Worm (Caenorhabditis elegans): ENCODE measurements around the gene sra-9.

sra-9 gene

DNA sequence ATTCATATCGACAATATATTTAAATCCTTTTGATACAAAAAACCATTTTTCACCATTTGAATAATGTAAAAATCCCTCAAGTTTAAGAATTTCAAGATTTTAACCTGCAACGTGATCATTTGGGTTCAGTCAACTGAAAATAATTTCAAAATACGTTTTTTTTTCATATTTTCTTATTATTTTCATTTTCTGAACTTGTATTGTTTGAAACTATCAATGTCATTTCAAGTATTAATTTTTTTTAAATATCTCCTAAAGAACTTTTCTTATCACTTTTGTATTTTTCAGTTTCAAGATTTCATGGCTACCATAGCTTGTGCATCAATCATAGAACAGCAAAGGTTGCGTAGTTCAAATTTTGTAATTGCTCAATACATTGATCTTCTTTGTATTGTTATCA lies at the start of gene sra-9:
TSS of gene sra-9 (plus strand) at position 301 of the 400 bp plus-strand sequence.
- TF ChIP-seq nhr-10 (tag; optimal IDR thresholded peaks at IDR 0.05) (no peak), mab-5 (tag; optimal IDR thresholded peaks at IDR 0.05) (no peak), fos-1 (tag; optimal IDR thresholded peaks at IDR 0.05) (no peak), egl-27 (tag; optimal IDR thresholded peaks at IDR 0.05) (no peak), ceh-16 (tag; optimal IDR thresholded peaks at IDR 0.05) (no peak), crh-2 (tag; optimal IDR thresholded peaks at IDR 0.05) (no peak), peb-1 (tag; optimal IDR thresholded peaks at IDR 0.05) (no peak), ZK546.5 (tag; optimal IDR thresholded peaks at IDR 0.05) (no peak), mdl-1 (tag; optimal IDR thresholded peaks at IDR 0.05) (no peak), aly-2 (tag; optimal IDR thresholded peaks at IDR 0.05) (no peak), skn-1 (tag; optimal IDR thresholded peaks at IDR 0.05) (no peak), lin-39 (tag; optimal IDR thresholded peaks at IDR 0.05) (no peak), nhr-129 (tag; optimal IDR thresholded peaks at IDR 0.05) (no peak), nhr-12 (tag; optimal IDR thresholded peaks at IDR 0.05) (no peak), unc-55 (GFP tag; optimal IDR thresholded peaks at IDR 0.05) (no peak), elt-3 (tag; optimal IDR thresholded peaks at IDR 0.05) (no peak), nhr-21 (tag; optimal IDR thresholded peaks at IDR 0.05) (no peak), nhr-11 (tag; optimal IDR thresholded peaks at IDR 0.05) (no peak), sem-4 (tag; optimal IDR thresholded peaks at IDR 0.05) (no peak), ztf-11 (tag; optimal IDR thresholded peaks at IDR 0.05) (no peak)

DNA sequence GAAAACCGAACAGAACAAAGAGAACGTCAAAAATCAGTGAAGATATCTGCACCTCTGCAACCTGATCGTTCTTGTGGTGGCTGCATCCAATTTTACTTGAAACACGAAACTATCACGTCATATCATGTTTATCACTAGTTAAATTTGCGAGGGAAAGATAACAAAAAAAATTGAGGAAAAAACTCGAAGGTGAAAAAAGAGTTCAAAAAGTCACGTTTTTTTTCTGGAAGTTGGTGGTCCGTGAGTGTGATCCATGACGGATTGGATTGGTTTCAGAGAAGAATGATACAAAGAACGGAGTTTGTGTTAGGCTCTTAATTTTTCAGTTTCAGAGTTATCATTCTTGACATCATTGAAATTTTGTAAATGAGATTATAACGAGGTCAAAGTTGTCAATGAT lies 49.6 kb upstream of the sra-9 start:
- TF ChIP-seq ama-1 (optimal IDR thresholded peaks at IDR 0.05) (no peak), F13H6.1 (tag; optimal IDR thresholded peaks at IDR 0.05) (no peak), sma-9 (GFP tag; optimal IDR thresholded peaks at IDR 0.05) (no peak), sma-9 (tag; optimal IDR thresholded peaks at IDR 0.05) (no peak), snpc-4 (tag; optimal IDR thresholded peaks at IDR 0.05) (no peak), lsy-2 (tag; optimal IDR thresholded peaks at IDR 0.05) (no peak)

DNA sequence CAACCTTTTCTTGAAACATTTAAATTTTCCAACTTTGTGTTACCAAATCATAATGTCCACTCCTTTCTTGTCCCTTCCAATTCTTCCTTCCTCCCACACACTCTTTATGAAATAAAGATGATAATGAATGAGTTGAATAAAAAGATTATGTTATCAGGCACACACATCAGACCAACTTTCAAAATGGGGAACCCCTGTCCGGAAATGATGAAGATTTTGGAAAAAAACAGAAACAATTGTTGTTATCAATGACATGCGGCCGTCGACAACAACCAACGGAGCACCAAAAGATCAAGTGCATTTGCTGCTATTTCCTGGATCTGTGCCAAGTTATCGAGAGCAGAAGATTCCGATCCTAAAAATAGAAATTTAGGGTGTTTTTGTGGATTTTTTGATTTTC lies 48.8 kb upstream of the sra-9 start:
- TF ChIP-seq ceh-16 (tag; optimal IDR thresholded peaks at IDR 0.05) (no peak), sma-9 (GFP tag; optimal IDR thresholded peaks at IDR 0.05) (peak; percentile 28), sma-9 (tag; optimal IDR thresholded peaks at IDR 0.05) (no peak), snpc-4 (tag; optimal IDR thresholded peaks at IDR 0.05) (no peak), skn-1 (tag; optimal IDR thresholded peaks at IDR 0.05) (no peak), fos-1 (tag; optimal IDR thresholded peaks at IDR 0.05) (peak; percentile 67), nhr-237 (tag; optimal IDR thresholded peaks at IDR 0.05) (no peak)

DNA sequence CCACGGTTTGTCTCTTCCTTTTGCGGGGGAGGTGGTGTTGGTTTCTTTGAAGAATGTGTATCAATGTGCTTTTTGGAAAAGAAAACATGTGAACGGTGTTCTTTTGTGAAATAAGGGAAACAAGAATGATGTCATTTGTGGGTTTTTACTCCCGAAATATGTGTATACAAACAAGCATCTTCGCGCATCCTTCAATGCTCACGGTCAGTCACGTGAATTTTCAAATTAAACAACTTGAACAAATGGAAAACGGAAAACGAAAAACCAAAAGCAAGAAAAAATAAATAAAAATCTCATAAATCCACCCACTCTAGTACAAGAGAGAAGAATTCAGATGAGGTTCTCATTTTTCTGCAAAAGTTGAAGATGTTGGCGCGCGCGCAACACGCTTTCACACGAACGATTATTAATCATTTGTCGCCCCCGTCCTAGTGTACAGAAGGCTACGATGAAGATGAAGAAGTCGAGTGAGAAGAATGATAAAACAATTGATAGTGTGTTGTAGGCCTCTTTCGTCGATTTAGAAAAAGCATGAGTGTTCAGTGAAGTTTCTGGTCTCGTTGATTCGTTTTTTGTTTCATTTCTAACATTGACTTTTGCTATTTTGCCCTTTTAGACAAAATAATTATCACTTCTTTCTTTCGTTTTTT lies 46.9 kb upstream of the sra-9 start:
- TF ChIP-seq sma-9 (GFP tag; optimal IDR thresholded peaks at IDR 0.05) (peak; percentile 6), sma-9 (tag; optimal IDR thresholded peaks at IDR 0.05) (no peak), nhr-21 (tag; optimal IDR thresholded peaks at IDR 0.05) (peak; percentile 37), zag-1 (tag; optimal IDR thresholded peaks at IDR 0.05) (no peak), fos-1 (tag; optimal IDR thresholded peaks at IDR 0.05) (peak; percentile 7)

DNA sequence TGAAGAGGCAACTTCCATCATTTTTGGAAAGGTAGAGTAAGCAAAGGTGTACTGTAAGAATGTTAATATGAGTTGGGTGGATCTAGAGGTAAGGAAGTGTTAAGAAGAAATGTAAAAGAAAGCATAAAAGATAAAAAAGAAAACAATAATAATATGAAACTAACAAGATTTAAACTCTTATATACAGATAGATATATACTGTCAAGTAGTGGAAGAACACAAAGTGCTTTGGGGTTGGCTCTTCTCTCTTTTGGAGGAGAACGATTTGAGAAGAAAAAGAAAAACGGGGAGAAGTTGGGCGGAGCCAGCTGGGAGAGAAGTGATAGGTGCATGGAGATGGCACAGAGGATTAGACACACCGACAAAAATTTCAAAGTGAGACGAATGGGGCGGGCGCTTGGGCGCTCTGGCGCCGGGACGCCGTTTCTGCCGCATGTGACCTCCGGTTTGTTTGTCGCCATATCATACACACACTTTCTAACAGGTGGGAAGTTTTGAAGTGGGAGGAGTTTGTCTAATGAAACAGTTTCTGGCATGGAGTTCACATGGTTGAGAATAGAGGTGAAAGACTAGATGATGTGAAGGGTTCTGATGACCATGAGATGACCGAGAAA lies 44.7 kb upstream of the sra-9 start, which contains the start of gene T19H5.4:
TSS of gene T19H5.4 (minus strand) at position 51 of the 614 bp plus-strand sequence.
- TF ChIP-seq ama-1 (optimal IDR thresholded peaks at IDR 0.05) (no peak), crh-2 (tag; optimal IDR thresholded peaks at IDR 0.05) (no peak), unc-62 (GFP tag; optimal IDR thresholded peaks at IDR 0.05) (no peak), ceh-16 (tag; optimal IDR thresholded peaks at IDR 0.05) (no peak), sma-9 (GFP tag; optimal IDR thresholded peaks at IDR 0.05) (peak; percentile 93), sma-9 (tag; optimal IDR thresholded peaks at IDR 0.05) (no peak), egl-27 (tag; optimal IDR thresholded peaks at IDR 0.05) (peak; percentile 65), aly-2 (tag; optimal IDR thresholded peaks at IDR 0.05) (no peak), lin-39 (tag; optimal IDR thresholded peaks at IDR 0.05) (no peak), unc-39 (tag; optimal IDR thresholded peaks at IDR 0.05) (no peak), elt-3 (tag; optimal IDR thresholded peaks at IDR 0.05) (no peak), peb-1 (tag; optimal IDR thresholded peaks at IDR 0.05) (no peak), nhr-129 (tag; optimal IDR thresholded peaks at IDR 0.05) (peak; percentile 18), fos-1 (tag; optimal IDR thresholded peaks at IDR 0.05) (peak; percentile 64), nhr-21 (tag; optimal IDR thresholded peaks at IDR 0.05) (peak; percentile 64), gmeb-1 (tag; optimal IDR thresholded peaks at IDR 0.05) (peak; percentile 42), dmd-4 (tag; optimal IDR thresholded peaks at IDR 0.05) (no peak), lin-13 (GFP tag; optimal IDR thresholded peaks at IDR 0.05) (no peak), lsy-2 (tag; optimal IDR thresholded peaks at IDR 0.05) (peak in 1 of 2 experiments; percentile 30), nhr-23 (tag; optimal IDR thresholded peaks at IDR 0.05) (no peak), nhr-6 (tag; optimal IDR thresholded peaks at IDR 0.05) (no peak), ztf-4 (tag; optimal IDR thresholded peaks at IDR 0.05) (peak; percentile 24), lin-11 (tag; optimal IDR thresholded peaks at IDR 0.05) (peak; percentile 29), alr-1 (tag; optimal IDR thresholded peaks at IDR 0.05) (no peak), elt-1 (tag; optimal IDR thresholded peaks at IDR 0.05) (no peak), ZK546.5 (tag; optimal IDR thresholded peaks at IDR 0.05) (no peak), Y55F3AM.14 (GFP tag; optimal IDR thresholded peaks at IDR 0.05) (peak; percentile 6), zag-1 (tag; optimal IDR thresholded peaks at IDR 0.05) (no peak), mbf-1 (tag; optimal IDR thresholded peaks at IDR 0.05) (no peak), skn-1 (tag; optimal IDR thresholded peaks at IDR 0.05) (no peak), nhr-77 (tag; optimal IDR thresholded peaks at IDR 0.05) (no peak), nhr-11 (tag; optimal IDR thresholded peaks at IDR 0.05) (no peak), nhr-237 (tag; optimal IDR thresholded peaks at IDR 0.05) (no peak), ztf-11 (tag; optimal IDR thresholded peaks at IDR 0.05) (no peak)

Measured in whole organism, L2 larva.